Fruit fly (Drosophila melanogaster): ENCODE measurements around the gene CG5280.

Gene CG5280

dm6 chr3L:8974478-8975477 is 15.2 kb downstream of the CG5280 start, which contains the start of the genes pix and Srp68 (continued):
- TF ChIP-seq sens-2 (GFP tag; IDR thresholded peaks at IDR 0.05) (no peak), HLH54F (GFP tag; optimal IDR thresholded peaks at IDR 0.05) (peak; percentile 62), bab2 (GFP tag; optimal IDR thresholded peaks at IDR 0.05) (peak; percentile 34), CG6813 (GFP tag; optimal IDR thresholded peaks at IDR 0.05) (no peak), Hand (GFP tag; optimal IDR thresholded peaks at IDR 0.05) (no peak), CG17802 (tag; optimal IDR thresholded peaks at IDR 0.05) (no peak), vvl (GFP tag; IDR thresholded peaks at IDR 0.05) (no peak), Spps (tag; optimal IDR thresholded peaks at IDR 0.05) (peak; percentile 13), nom (GFP tag; optimal IDR thresholded peaks at IDR 0.05) (peak; percentile 15), cato (GFP tag; optimal IDR thresholded peaks at IDR 0.05; ENCODE audit: borderline replicate concordance) (peak; percentile 41), Optix (GFP tag; IDR thresholded peaks at IDR 0.05) (no peak), gsb (GFP tag; IDR thresholded peaks at IDR 0.05) (no peak), repo (GFP tag; optimal IDR thresholded peaks at IDR 0.05) (no peak), CG9609 (GFP tag; optimal IDR thresholded peaks at IDR 0.05) (peak; percentile 33), pum (GFP tag; optimal IDR thresholded peaks at IDR 0.05) (peak; percentile 9), knrl (GFP tag; IDR thresholded peaks at IDR 0.05; ENCODE audit: partially characterized antibody) (peak; percentile 93), sisA (GFP tag; IDR thresholded peaks at IDR 0.05) (peak; percentile 26; the same call in 1 of the 2 replicates), fd96Cb (tag; optimal IDR thresholded peaks at IDR 0.05) (peak; percentile 47), CG17359 (tag; optimal IDR thresholded peaks at IDR 0.05) (peak; percentile 27), Stat92E (GFP tag; optimal IDR thresholded peaks at IDR 0.05) (peak in 1 of 3 experiments; percentile 76), ab (GFP tag; optimal IDR thresholded peaks at IDR 0.05) (no peak), ERR (GFP tag; optimal IDR thresholded peaks at IDR 0.05) (no peak), CG6854 (GFP tag; optimal IDR thresholded peaks at IDR 0.05) (no peak), ap (GFP tag; IDR thresholded peaks at IDR 0.05) (no peak), z (GFP tag; IDR thresholded peaks at IDR 0.05) (no peak), CG6272 (GFP tag; IDR thresholded peaks at IDR 0.05) (peak; percentile 47; the same call in 1 of the 2 replicates), Eip74EF (GFP tag; optimal IDR thresholded peaks at IDR 0.05) (no peak), CG9215 (GFP tag; IDR thresholded peaks at IDR 0.05) (peak; percentile 73; the same call in 1 of the 2 replicates), MESR4 (GFP tag; optimal IDR thresholded peaks at IDR 0.05) (peak; percentile 93), CG6791 (GFP tag; IDR thresholded peaks at IDR 0.05; ENCODE audit: partially characterized antibody) (0 out of 3 replicates have a peak, but pooled peaks have one; percentile 33), wdn (GFP tag; IDR thresholded peaks at IDR 0.05) (no peak), Oli (tag; optimal IDR thresholded peaks at IDR 0.05) (no peak), ems (GFP tag; optimal IDR thresholded peaks at IDR 0.05) (peak; percentile 24), CG9797 (GFP tag; optimal IDR thresholded peaks at IDR 0.05) (peak; percentile 30), CG10274 (GFP tag; optimal IDR thresholded peaks at IDR 0.05) (no peak), en (GFP tag; optimal IDR thresholded peaks at IDR 0.05) (no peak), pho (GFP tag; optimal IDR thresholded peaks at IDR 0.05) (peak; percentile 54), zfh2 (GFP tag; optimal IDR thresholded peaks at IDR 0.05) (peak; percentile 55), CG7987 (GFP tag; optimal IDR thresholded peaks at IDR 0.05) (no peak), CG10209 (GFP tag; optimal IDR thresholded peaks at IDR 0.05) (peak; percentile 61), CG4707 (GFP tag; optimal IDR thresholded peaks at IDR 0.05) (no peak), CG8359 (GFP tag; optimal IDR thresholded peaks at IDR 0.05; ENCODE audit: borderline replicate concordance) (no peak), CG4617 (GFP tag; optimal IDR thresholded peaks at IDR 0.05; ENCODE audit: borderline replicate concordance) (peak; percentile 67), CG2199 (GFP tag; IDR thresholded peaks at IDR 0.05) (no peak), CG5180 (GFP tag; optimal IDR thresholded peaks at IDR 0.05) (no peak), Nf-YB (GFP tag; optimal IDR thresholded peaks at IDR 0.05) (no peak)
